Fruit fly (Drosophila melanogaster) whole organism, embryonic: Measurements from ENCODE around the gene CG1317.

Source experiments
- Adf1 ChIP-seq: fragments of 200-800 bp; sonication (Bioruptor generic); IDR thresholded peaks from 2 replicates; pipeline ENCODE4 v1.3.6; 2022; ENCODE audit warnings: missing biosample characterization, missing genetic modification characterization
- Antp ChIP-seq: fragments of 200-800 bp; sonication (Bioruptor generic); optimal IDR thresholded peaks from 3 replicates; lab custom pipeline; 2016; ENCODE audit warnings: missing biosample characterization, missing genetic modification characterization
- Bdp1 ChIP-seq: fragments of 200-800 bp; sonication (Bioruptor generic); optimal IDR thresholded peaks from 3 replicates; lab custom pipeline; 2016; ENCODE audit warnings: missing biosample characterization, missing genetic modification characterization
- CG10147 ChIP-seq: fragments of 200-800 bp; sonication (Bioruptor generic); optimal IDR thresholded peaks from 2 replicates; lab custom pipeline; 2019; ENCODE audit warnings: missing biosample characterization, mild to moderate bottlenecking, missing genetic modification characterization, moderate library complexity
- CG10543 ChIP-seq: fragments of 200-800 bp; sonication (Bioruptor generic); optimal IDR thresholded peaks from 3 replicates; lab custom pipeline; 2017; ENCODE audit warnings: missing biosample characterization, mild to moderate bottlenecking, missing genetic modification characterization, moderate library complexity
- CG10565 ChIP-seq: fragments of 200-800 bp; sonication (Bioruptor generic); optimal IDR thresholded peaks from 3 replicates; lab custom pipeline; 2016; ENCODE audit warnings: missing biosample characterization, mild to moderate bottlenecking, missing genetic modification characterization
- CG11247 ChIP-seq: fragments of 200-800 bp; sonication (Bioruptor generic); IDR thresholded peaks from 2 replicates; pipeline ENCODE4 v1.3.6; 2022; ENCODE audit warnings: missing biosample characterization, missing genetic modification characterization
- CG12071 ChIP-seq: fragments of 200-800 bp; sonication (Bioruptor generic); optimal IDR thresholded peaks from 3 replicates; lab custom pipeline; 2018; ENCODE audit warnings: missing biosample characterization, mild to moderate bottlenecking, missing genetic modification characterization
- CG12104 ChIP-seq: fragments of 200-800 bp; sonication (Bioruptor generic); optimal IDR thresholded peaks from 3 replicates; lab custom pipeline; 2016; ENCODE audit warnings: missing biosample characterization, missing genetic modification characterization
- CG12155 ChIP-seq: fragments of 200-800 bp; sonication (Bioruptor generic); optimal IDR thresholded peaks from 3 replicates; lab custom pipeline; 2016; ENCODE audit warnings: missing biosample characterization, missing genetic modification characterization
- CG12769 ChIP-seq: fragments of 200-800 bp; sonication (Bioruptor generic); optimal IDR thresholded peaks from 2 replicates; lab custom pipeline; 2019; ENCODE audit warnings: missing biosample characterization, mild to moderate bottlenecking, missing genetic modification characterization, moderate library complexity
- CG12942 ChIP-seq: fragments of 200-800 bp; sonication (Bioruptor generic); optimal IDR thresholded peaks from 3 replicates; lab custom pipeline; 2016; ENCODE audit warnings: missing biosample characterization, missing genetic modification characterization
- CG14710 ChIP-seq: fragments of 200-800 bp; sonication (Bioruptor generic); optimal IDR thresholded peaks from 3 replicates; lab custom pipeline; 2019; ENCODE audit warnings: missing biosample characterization, mild to moderate bottlenecking, missing genetic modification characterization, moderate library complexity
- CG1602 ChIP-seq: fragments of 200-800 bp; sonication (Bioruptor generic); optimal IDR thresholded peaks from 3 replicates; lab custom pipeline; 2016; ENCODE audit warnings: missing biosample characterization, missing genetic modification characterization
- CG2116 ChIP-seq: fragments of 200-800 bp; sonication (Bioruptor generic); optimal IDR thresholded peaks from 3 replicates; lab custom pipeline; 2018; ENCODE audit warnings: missing biosample characterization, mild to moderate bottlenecking, missing genetic modification characterization
- CG2889 ChIP-seq: fragments of 200-800 bp; sonication (Bioruptor generic); IDR thresholded peaks from 3 replicates; pipeline ENCODE4 v1.3.6; 2022; ENCODE audit warnings: missing biosample characterization, missing genetic modification characterization
- CG4282 ChIP-seq: fragments of 200-800 bp; sonication (Bioruptor generic); optimal IDR thresholded peaks from 2 replicates; lab custom pipeline; 2016; ENCODE audit warnings: missing biosample characterization, missing genetic modification characterization
- CG4854 ChIP-seq: fragments of 200-800 bp; sonication (Bioruptor generic); optimal IDR thresholded peaks from 2 replicates; lab custom pipeline; 2016; ENCODE audit warnings: missing biosample characterization, missing genetic modification characterization, inconsistent platforms
- CG7271 ChIP-seq: fragments of 200-800 bp; sonication (Bioruptor generic); optimal IDR thresholded peaks from 2 replicates; lab custom pipeline; 2018; ENCODE audit warnings: missing biosample characterization, mild to moderate bottlenecking, missing genetic modification characterization, moderate library complexity
- CG9876 ChIP-seq: fragments of 200-800 bp; sonication (Bioruptor generic); optimal IDR thresholded peaks from 2 replicates; lab custom pipeline; 2016; ENCODE audit warnings: missing biosample characterization, missing genetic modification characterization
- E2f2 ChIP-seq: fragments of 200-800 bp; sonication (Bioruptor generic); IDR thresholded peaks from 2 replicates; pipeline ENCODE4 v1.3.6; 2022; ENCODE audit warnings: missing biosample characterization, missing genetic modification characterization
- Eip74EF ChIP-seq, 2 experiments: fragments of 200-800 bp in 1 of 2; fragments of >200 bp in 1 of 2; sonication (Bioruptor generic) in 1 of 2; optimal IDR thresholded peaks; 2 replicates each; lab custom pipeline; 2017 to 2019; ENCODE audit warnings: missing biosample characterization in 2 of 2, missing genetic modification characterization in 2 of 2, mild to moderate bottlenecking in 1 of 2, moderate library complexity in 1 of 2
- GATAe ChIP-seq: fragments of 200-800 bp; sonication (Bioruptor generic); conservative IDR thresholded peaks from 2 replicates; pipeline ENCODE4 v1.3.6; 2022; ENCODE audit warnings: missing biosample characterization, missing genetic modification characterization
- Gug ChIP-seq: fragments of 200-800 bp; sonication (Bioruptor generic); IDR thresholded peaks from 4 replicates; pipeline ENCODE4 v1.3.6; 2022; ENCODE audit warnings: missing biosample characterization, missing genetic modification characterization
- Hand ChIP-seq: fragments of 200-800 bp; sonication (Bioruptor generic); optimal IDR thresholded peaks from 2 replicates; lab custom pipeline; 2017; ENCODE audit warnings: mild to moderate bottlenecking, missing biosample characterization, missing genetic modification reagents, missing genetic modification characterization
- Meics ChIP-seq: fragments of 200-800 bp; sonication (Bioruptor generic); optimal IDR thresholded peaks from 2 replicates; lab custom pipeline; 2017; ENCODE audit warnings: missing biosample characterization, mild to moderate bottlenecking, missing genetic modification characterization
- NK7.1 ChIP-seq: fragments of 200-800 bp; sonication (Bioruptor generic); optimal IDR thresholded peaks from 3 replicates; lab custom pipeline; 2016; ENCODE audit warnings: missing biosample characterization, missing genetic modification characterization
- Optix ChIP-seq: fragments of 200-800 bp; sonication (Bioruptor generic); IDR thresholded peaks from 3 replicates; pipeline ENCODE4 v1.3.6; 2022; ENCODE audit warnings: missing biosample characterization, missing genetic modification characterization
- PHDP ChIP-seq: fragments of 200-800 bp; sonication (Bioruptor generic); optimal IDR thresholded peaks from 3 replicates; lab custom pipeline; 2018; ENCODE audit warnings: missing biosample characterization, mild to moderate bottlenecking, missing genetic modification characterization, moderate library complexity
- TFAM ChIP-seq: fragments of 200-800 bp; sonication (Bioruptor generic); optimal IDR thresholded peaks from 2 replicates; lab custom pipeline; 2017; ENCODE audit warnings: missing biosample characterization, missing genetic modification characterization, inconsistent platforms
- Taf1 ChIP-seq: fragments of 200-800 bp; sonication (Bioruptor generic); IDR thresholded peaks from 2 replicates; pipeline ENCODE4 v1.3.6; 2022; ENCODE audit warnings: missing biosample characterization, missing genetic modification characterization
- ap ChIP-seq: fragments of 200-800 bp; sonication (Bioruptor generic); IDR thresholded peaks from 2 replicates; pipeline ENCODE4 v1.3.6; 2022; ENCODE audit warnings: missing biosample characterization, missing genetic modification characterization
- ash1 ChIP-seq: fragments of 200-800 bp; sonication (Bioruptor generic); optimal IDR thresholded peaks from 2 replicates; lab custom pipeline; 2018; ENCODE audit warnings: missing biosample characterization, mild to moderate bottlenecking, missing genetic modification characterization
- bbx ChIP-seq: fragments of 200-800 bp; sonication (Bioruptor generic); IDR thresholded peaks from 2 replicates; pipeline ENCODE4 v1.3.6; 2022; ENCODE audit warnings: missing biosample characterization, missing genetic modification characterization; ENCODE audit not compliant: partially characterized antibody
- bcd ChIP-seq: fragments of 200-800 bp; sonication (Bioruptor generic); optimal IDR thresholded peaks from 2 replicates; lab custom pipeline; 2017; ENCODE audit warnings: missing biosample characterization, mild to moderate bottlenecking, missing genetic modification characterization
- crp ChIP-seq, 2 experiments: fragments of 200-800 bp; sonication (Bioruptor generic); optimal IDR thresholded peaks; 2 replicates in 1 of 2; 3 replicates in 1 of 2; lab custom pipeline; 2017; ENCODE audit warnings: missing biosample characterization in 2 of 2, missing genetic modification characterization in 2 of 2, mild to moderate bottlenecking in 1 of 2, moderate library complexity in 1 of 2
- danr ChIP-seq: fragments of 200-800 bp; sonication (Bioruptor generic); IDR thresholded peaks from 2 replicates; pipeline ENCODE4 v1.3.6; 2022; ENCODE audit warnings: missing biosample characterization, missing genetic modification characterization
- gcm2 ChIP-seq: fragments of 200-800 bp; sonication (Bioruptor generic); optimal IDR thresholded peaks from 2 replicates; lab custom pipeline; 2016; ENCODE audit warnings: missing biosample characterization, missing genetic modification characterization
- gsb-n ChIP-seq: fragments of 200-800 bp; sonication (Bioruptor generic); optimal IDR thresholded peaks from 3 replicates; lab custom pipeline; 2018; ENCODE audit warnings: missing biosample characterization, mild to moderate bottlenecking, missing genetic modification characterization
- nau ChIP-seq: fragments of 200-800 bp; sonication (Bioruptor generic); optimal IDR thresholded peaks from 3 replicates; lab custom pipeline; 2017; ENCODE audit warnings: missing biosample characterization, mild to moderate bottlenecking, missing genetic modification characterization, missing genetic modification reagents
- nerfin-1 ChIP-seq: fragments of 200-800 bp; sonication (Bioruptor generic); optimal IDR thresholded peaks from 3 replicates; lab custom pipeline; 2019; ENCODE audit warnings: missing biosample characterization, mild to moderate bottlenecking, missing genetic modification characterization, moderate library complexity
- nom ChIP-seq: fragments of 200-800 bp; sonication (Bioruptor generic); optimal IDR thresholded peaks from 2 replicates; lab custom pipeline; 2017; ENCODE audit warnings: missing biosample characterization, missing genetic modification characterization, mild to moderate bottlenecking, moderate library complexity, missing genetic modification reagents
- peb ChIP-seq: fragments of 200-800 bp; sonication (Bioruptor generic); IDR thresholded peaks from 2 replicates; pipeline ENCODE4 v1.3.6; 2022; ENCODE audit warnings: missing biosample characterization, missing genetic modification characterization
- ranshi ChIP-seq: fragments of 200-800 bp; sonication (Bioruptor generic); IDR thresholded peaks from 2 replicates; pipeline ENCODE4 v1.3.6; 2022; ENCODE audit warnings: missing biosample characterization, missing genetic modification characterization
- sc ChIP-seq, 3 experiments: fragments of >200 bp in 2 of 3; fragments of 200-800 bp in 1 of 3; sonication (Bioruptor generic) in 1 of 3; optimal IDR thresholded peaks; 2 replicates in 2 of 3; 3 replicates in 1 of 3; lab custom pipeline; 2017; ENCODE audit warnings: mild to moderate bottlenecking in 1 of 3, missing biosample characterization in 1 of 3, missing genetic modification characterization in 1 of 3, missing genetic modification reagents in 1 of 3
- shn ChIP-seq: fragments of 200-800 bp; sonication (Bioruptor generic); optimal IDR thresholded peaks from 3 replicates; lab custom pipeline; 2016; ENCODE audit warnings: missing biosample characterization, missing genetic modification characterization
- stwl ChIP-seq: fragments of 200-800 bp; sonication (Bioruptor generic); optimal IDR thresholded peaks from 3 replicates; lab custom pipeline; 2018; ENCODE audit warnings: missing biosample characterization, mild to moderate bottlenecking, missing genetic modification characterization, moderate library complexity
- toy ChIP-seq: fragments of 200-800 bp; sonication (Bioruptor generic); IDR thresholded peaks from 2 replicates; pipeline ENCODE4 v1.3.6; 2022; ENCODE audit warnings: missing biosample characterization, missing genetic modification characterization
- vvl ChIP-seq: fragments of 200-800 bp; sonication (Bioruptor generic); IDR thresholded peaks from 2 replicates; pipeline ENCODE4 v1.3.6; 2022; ENCODE audit warnings: missing biosample characterization, missing genetic modification characterization
- zfh2 ChIP-seq: fragments of 200-800 bp; sonication (Bioruptor generic); optimal IDR thresholded peaks from 2 replicates; lab custom pipeline; 2016; ENCODE audit warnings: missing biosample characterization, missing genetic modification characterization

The CG1317 gene

dm6 chr3L:2371882-2372281 lies at the start of gene CG1317, which contains the start of gene CG8993 (continued):
- peak; percentile 26; the same call in 1 of the 2 replicates for TF ChIP-seq Taf1 (GFP tag; lab: Robert Waterston, UW)
- peak; percentile 35; the same call in 1 of the 2 replicates for TF ChIP-seq CG11247 (GFP tag; lab: Robert Waterston, UW)
- no peak for TF ChIP-seq Adf1 (GFP tag; lab: Robert Waterston, UW)
- peak; percentile 41 for TF ChIP-seq Meics (GFP tag; lab: Kevin White, UChicago)
- TF ChIP-seq CG12071 (GFP tag; lab: Kevin White, UChicago) = no peak
- peak; percentile 55 for TF ChIP-seq CG12942 (GFP tag; lab: Kevin White, UChicago)
- TF ChIP-seq bbx (GFP tag; lab: Robert Waterston, UW) = 0 out of 2 replicates have a peak, but pooled peaks have one; percentile 47
- no peak for TF ChIP-seq danr
- no peak for TF ChIP-seq CG12104
- TF ChIP-seq gsb-n = peak; percentile 95
- peak; percentile 42 for TF ChIP-seq CG10543 (GFP tag; lab: Kevin White, UChicago)
- no peak; the same call in 1 of the 2 replicates for TF ChIP-seq ranshi
- TF ChIP-seq nom (GFP tag; lab: Kevin White, UChicago) = no peak
- TF ChIP-seq CG1602 (GFP tag; lab: Kevin White, UChicago) = peak; percentile 25
- no peak for TF ChIP-seq shn (GFP tag; lab: Kevin White, UChicago)
- TF ChIP-seq CG2889 (GFP tag; lab: Robert Waterston, UW) = no peak
- TF ChIP-seq Hand (GFP tag; lab: Kevin White, UChicago) = no peak
- peak in 1 of 2 experiments; percentile 27 for TF ChIP-seq Eip74EF (GFP tag; optimal IDR thresholded peaks at IDR 0.05; lab: Kevin White, UChicago)
- TF ChIP-seq zfh2 = no peak
- no peak for TF ChIP-seq TFAM (GFP tag; lab: Kevin White, UChicago)
- peak; percentile 61 for TF ChIP-seq PHDP (tag; lab: Kevin White, UChicago)
- peak in 1 of 2 experiments; percentile 46 for TF ChIP-seq crp (GFP tag; optimal IDR thresholded peaks at IDR 0.05; lab: Kevin White, UChicago)
- no peak for TF ChIP-seq Bdp1 (GFP tag; lab: Kevin White, UChicago)
- TF ChIP-seq CG4854 (GFP tag; lab: Kevin White, UChicago) = no peak
- no peak for TF ChIP-seq Optix (GFP tag; lab: Robert Waterston, UW)
- peak; percentile 100 for TF ChIP-seq CG14710 (tag; lab: Kevin White, UChicago)
- TF ChIP-seq CG10565 (GFP tag; lab: Kevin White, UChicago) = no peak
- TF ChIP-seq peb (GFP tag; lab: Robert Waterston, UW) = no peak
- no peak for TF ChIP-seq CG7271 (tag; lab: Kevin White, UChicago)
- peak; percentile 56 for TF ChIP-seq CG2116
- peak; percentile 61 for TF ChIP-seq CG10147 (GFP tag; lab: Kevin White, UChicago)
- TF ChIP-seq E2f2 (GFP tag; lab: Robert Waterston, UW) = peak; percentile 31; the same call in 1 of the 2 replicates
- no peak for TF ChIP-seq toy (GFP tag; lab: Robert Waterston, UW)
- TF ChIP-seq stwl (tag; lab: Kevin White, UChicago) = peak; percentile 96
- TF ChIP-seq sc (optimal IDR thresholded peaks at IDR 0.05; lab: Kevin White, UChicago) = no peak
- no peak for TF ChIP-seq sc (GFP tag; optimal IDR thresholded peaks at IDR 0.05; lab: Kevin White, UChicago)
- TF ChIP-seq CG12155 (GFP tag; lab: Kevin White, UChicago) = peak; percentile 31
- TF ChIP-seq bcd (GFP tag; lab: Kevin White, UChicago) = no peak
- TF ChIP-seq nau (GFP tag; lab: Kevin White, UChicago) = no peak
- TF ChIP-seq ash1 (GFP tag; lab: Kevin White, UChicago) = no peak
- TF ChIP-seq Antp = no peak
- TF ChIP-seq vvl (GFP tag; lab: Robert Waterston, UW) = peak; percentile 69
- 0 out of 2 replicates have a peak, but pooled peaks have one; percentile 23 for TF ChIP-seq ap
- TF ChIP-seq NK7.1 (GFP tag; lab: Kevin White, UChicago) = no peak
- TF ChIP-seq Gug (GFP tag; lab: Robert Waterston, UW) = peak; percentile 36; the same call in 1 of the 4 replicates
- TF ChIP-seq nerfin-1 (tag; lab: Kevin White, UChicago) = no peak
- no peak for TF ChIP-seq GATAe (GFP tag; lab: Robert Waterston, UW)
- TF ChIP-seq CG4282 (GFP tag; lab: Kevin White, UChicago) = no peak
- TF ChIP-seq CG9876 = no peak
- TF ChIP-seq CG12769 = no peak
- TF ChIP-seq gcm2 (GFP tag; lab: Kevin White, UChicago) = no peak
